Worm (Caenorhabditis elegans) whole organism, late embryonic: ENCODE measurements around the gene irld-60.

Source experiments
- Y22D7AL.16 ChIP-seq: sonication (generic microtip); optimal IDR thresholded peaks from 2 replicates; lab custom pipeline; 2016; ENCODE audit warnings: missing genetic modification characterization, missing compliant biosample characterization
- ama-1 ChIP-seq: fragments of 150-350 bp; optimal IDR thresholded peaks from 2 replicates; lab custom pipeline; 2014
- ceh-34 ChIP-seq: sonication (generic microtip); optimal IDR thresholded peaks from 2 replicates; lab custom pipeline; 2016; ENCODE audit warnings: mild to moderate bottlenecking, missing genetic modification characterization, missing compliant biosample characterization
- ceh-9 ChIP-seq: sonication (generic microtip); optimal IDR thresholded peaks from 2 replicates; lab custom pipeline; 2016; ENCODE audit warnings: mild to moderate bottlenecking, missing genetic modification characterization, inconsistent platforms, missing compliant biosample characterization
- che-1 ChIP-seq: sonication (generic microtip); optimal IDR thresholded peaks from 2 replicates; lab custom pipeline; 2016; ENCODE audit warnings: mild to moderate bottlenecking, missing genetic modification characterization, missing compliant biosample characterization
- gmeb-2 ChIP-seq: sonication (generic microtip); optimal IDR thresholded peaks from 2 replicates; lab custom pipeline; 2016; ENCODE audit warnings: missing genetic modification characterization, inconsistent platforms, missing compliant biosample characterization
- nhr-11 ChIP-seq: fragments of 150-350 bp; optimal IDR thresholded peaks from 2 replicates; lab custom pipeline; 2014; ENCODE audit warnings: missing biosample characterization, missing genetic modification characterization
- pros-1 ChIP-seq: fragments of 150-350 bp; optimal IDR thresholded peaks from 2 replicates; lab custom pipeline; 2014; ENCODE audit warnings: missing biosample characterization, missing genetic modification reagents, missing genetic modification characterization
- rnt-1 ChIP-seq: sonication (generic microtip); optimal IDR thresholded peaks from 2 replicates; lab custom pipeline; 2016; ENCODE audit warnings: missing genetic modification characterization, missing compliant biosample characterization

- TF ChIP-seq ceh-9 (no peak), gmeb-2 (tag; lab: Kevin White, UChicago) (no peak), che-1 (tag; lab: Kevin White, UChicago) (no peak), ama-1 (no peak), nhr-11 (tag; lab: Kevin White, UChicago) (no peak), ceh-34 (tag; lab: Kevin White, UChicago) (no peak), Y22D7AL.16 (tag; lab: Kevin White, UChicago) (no peak), rnt-1 (tag; lab: Kevin White, UChicago) (no peak), pros-1 (tag; lab: Kevin White, UChicago) (no peak)
Measured at ce11 chrIII:12738935-12739334, 11.8 kb downstream of the irld-60 start.
